Worm (Caenorhabditis elegans) whole organism, L1 larva: ENCODE data around the gene srw-84.

Experiments used
- C16A3.4 ChIP-seq: fragments of 150-350 bp; optimal IDR thresholded peaks from 2 replicates; lab custom pipeline; 2014; ENCODE audit warnings: missing biosample characterization, missing genetic modification characterization
- C34B4.2 ChIP-seq: sonication (generic microtip); optimal IDR thresholded peaks from 2 replicates; lab custom pipeline; 2017; ENCODE audit warnings: mild to moderate bottlenecking, missing genetic modification characterization, missing compliant biosample characterization
- F16B12.6 ChIP-seq: fragments of 150-350 bp; optimal IDR thresholded peaks from 2 replicates; lab custom pipeline; 2014; ENCODE audit warnings: missing biosample characterization, missing genetic modification characterization
- Y116A8C.19 ChIP-seq: sonication (generic microtip); optimal IDR thresholded peaks from 2 replicates; lab custom pipeline; 2016; ENCODE audit warnings: missing compliant biosample characterization, missing genetic modification characterization, borderline replicate concordance
- aly-2 ChIP-seq: fragments of 150-350 bp; optimal IDR thresholded peaks from 2 replicates; lab custom pipeline; 2014; ENCODE audit warnings: missing biosample characterization, missing genetic modification characterization
- blmp-1 ChIP-seq: fragments of 150-350 bp; optimal IDR thresholded peaks from 2 replicates; lab custom pipeline; 2014; ENCODE audit warnings: missing biosample characterization, missing genetic modification characterization
- ceh-8 ChIP-seq: fragments of 200-800 bp; sonication (Bioruptor generic); optimal IDR thresholded peaks from 2 replicates; lab custom pipeline; 2018; ENCODE audit warnings: mild to moderate bottlenecking, missing genetic modification characterization, moderate library complexity, missing compliant biosample characterization
- ceh-90 ChIP-seq: sonication (generic microtip); optimal IDR thresholded peaks from 2 replicates; lab custom pipeline; 2016; ENCODE audit warnings: missing genetic modification characterization, missing compliant biosample characterization
- ces-1 ChIP-seq: fragments of 150-350 bp; optimal IDR thresholded peaks from 2 replicates; lab custom pipeline; 2014; ENCODE audit warnings: missing biosample characterization, missing genetic modification reagents, missing genetic modification characterization
- dpl-1 ChIP-seq, 3 experiments: fragments of 150-350 bp in 2 of 3; sonication (generic microtip) in 1 of 3; optimal IDR thresholded peaks; 2 replicates each; lab custom pipeline; 2014 to 2017; ENCODE audit warnings: missing biosample characterization in 3 of 3, missing genetic modification characterization in 3 of 3, missing genetic modification reagents in 3 of 3
- efl-1 ChIP-seq, 4 experiments: fragments of 150-350 bp; optimal IDR thresholded peaks in 3 of 4; peaks in 1 of 4; 1 replicate in 1 of 4; 2 replicates in 3 of 4; lab custom pipeline; 2014; ENCODE audit warnings: missing biosample characterization in 2 of 4, missing genetic modification characterization in 2 of 4, missing genetic modification reagents in 2 of 4
- efl-3 ChIP-seq: fragments of 200-800 bp; sonication (Bioruptor generic); optimal IDR thresholded peaks from 2 replicates; lab custom pipeline; 2018; ENCODE audit warnings: mild to moderate bottlenecking, missing genetic modification characterization, missing compliant biosample characterization
- egl-13 ChIP-seq: sonication (generic microtip); optimal IDR thresholded peaks from 2 replicates; lab custom pipeline; 2016; ENCODE audit warnings: missing genotype, missing genetic modification reagents, missing genetic modification characterization, missing compliant biosample characterization
- elt-2 ChIP-seq: sonication (generic microtip); optimal IDR thresholded peaks from 2 replicates; lab custom pipeline; 2016; ENCODE audit warnings: missing genetic modification characterization, mild to moderate bottlenecking, inconsistent platforms, missing compliant biosample characterization, missing genetic modification reagents
- ets-5 ChIP-seq: fragments of 200-800 bp; sonication (Bioruptor generic); IDR thresholded peaks from 2 replicates; pipeline ENCODE4 v1.3.6; 2022; ENCODE audit warnings: missing genetic modification characterization, missing compliant biosample characterization
- fkh-10 ChIP-seq: sonication (generic microtip); optimal IDR thresholded peaks from 2 replicates; lab custom pipeline; 2017; ENCODE audit warnings: missing biosample characterization, missing genetic modification reagents, missing genetic modification characterization
- grh-1 ChIP-seq: fragments of 200-800 bp; sonication (Bioruptor generic); IDR thresholded peaks from 2 replicates; pipeline ENCODE4 v1.3.6; 2022; ENCODE audit warnings: missing genetic modification reagents, missing genetic modification characterization, missing compliant biosample characterization
- hlh-4 ChIP-seq: sonication (generic microtip); optimal IDR thresholded peaks from 2 replicates; lab custom pipeline; 2016; ENCODE audit warnings: mild to moderate bottlenecking, missing genetic modification characterization, missing compliant biosample characterization
- isw-1 ChIP-seq: fragments of 200-800 bp; sonication (Bioruptor generic); IDR thresholded peaks from 2 replicates; pipeline ENCODE4 v1.3.6; 2022; ENCODE audit warnings: missing genetic modification characterization, missing compliant biosample characterization
- jun-1 ChIP-seq: fragments of 150-350 bp; optimal IDR thresholded peaks from 2 replicates; lab custom pipeline; 2014; ENCODE audit warnings: missing biosample characterization, missing genetic modification reagents, missing genetic modification characterization
- lin-13 ChIP-seq: fragments of 150-350 bp; optimal IDR thresholded peaks from 2 replicates; lab custom pipeline; 2014; ENCODE audit warnings: missing biosample characterization, missing genetic modification reagents, missing genetic modification characterization
- lin-14 ChIP-seq: fragments of 200-800 bp; sonication (Bioruptor generic); optimal IDR thresholded peaks from 2 replicates; lab custom pipeline; 2018; ENCODE audit warnings: mild to moderate bottlenecking, missing genetic modification characterization, moderate library complexity, missing compliant biosample characterization
- lsy-2 ChIP-seq, 2 experiments: fragments of 150-350 bp; optimal IDR thresholded peaks; 2 replicates each; lab custom pipeline; 2014; ENCODE audit warnings: missing biosample characterization in 2 of 2, missing genetic modification characterization in 2 of 2
- mab-9 ChIP-seq: fragments of 200-800 bp; sonication (Bioruptor generic); IDR thresholded peaks from 2 replicates; pipeline ENCODE4 v1.3.6; 2022; ENCODE audit warnings: missing genetic modification reagents, missing genetic modification characterization, missing compliant biosample characterization
- mef-2 ChIP-seq: fragments of 150-350 bp; optimal IDR thresholded peaks from 2 replicates; lab custom pipeline; 2014; ENCODE audit warnings: missing biosample characterization, missing genetic modification characterization
- mep-1 ChIP-seq: fragments of 150-350 bp; optimal IDR thresholded peaks from 2 replicates; lab custom pipeline; 2014; ENCODE audit warnings: missing biosample characterization, missing genetic modification characterization
- nhr-19 ChIP-seq: fragments of 200-800 bp; sonication (Bioruptor generic); conservative IDR thresholded peaks from 2 replicates; pipeline ENCODE4 v1.3.6; 2022; ENCODE audit warnings: missing genetic modification characterization, missing compliant biosample characterization
- nhr-237 ChIP-seq: fragments of 150-350 bp; optimal IDR thresholded peaks from 2 replicates; lab custom pipeline; 2014; ENCODE audit warnings: missing biosample characterization, missing genetic modification characterization
- nhr-71 ChIP-seq: sonication (generic microtip); optimal IDR thresholded peaks from 2 replicates; lab custom pipeline; 2016; ENCODE audit warnings: mild to moderate bottlenecking, missing genetic modification characterization, moderate library complexity, missing compliant biosample characterization
- nhr-76 ChIP-seq: sonication (generic microtip); optimal IDR thresholded peaks from 2 replicates; lab custom pipeline; 2017; ENCODE audit warnings: missing biosample characterization, missing genetic modification characterization
- nhr-77 ChIP-seq: fragments of 150-350 bp; optimal IDR thresholded peaks from 2 replicates; lab custom pipeline; 2014; ENCODE audit warnings: missing biosample characterization, missing genetic modification characterization
- nhr-85 ChIP-seq: sonication (generic microtip); peaks from one replicate; lab custom pipeline; 2016; ENCODE audit warnings: missing genetic modification characterization, inconsistent platforms, missing compliant biosample characterization
- pqm-1 ChIP-seq: sonication (generic microtip); optimal IDR thresholded peaks from 3 replicates; lab custom pipeline; 2017; ENCODE audit warnings: missing biosample characterization, missing genetic modification characterization
- snpc-4 ChIP-seq: fragments of 150-350 bp; optimal IDR thresholded peaks from 2 replicates; lab custom pipeline; 2014; ENCODE audit warnings: missing biosample characterization, missing genetic modification characterization
- snu-23 ChIP-seq: sonication (generic microtip); optimal IDR thresholded peaks from 2 replicates; lab custom pipeline; 2016; ENCODE audit warnings: missing genetic modification characterization, missing compliant biosample characterization
- tbx-2 ChIP-seq: sonication (generic microtip); optimal IDR thresholded peaks from 2 replicates; lab custom pipeline; 2016; ENCODE audit warnings: missing genetic modification characterization, missing compliant biosample characterization
- tlp-1 ChIP-seq: fragments of 150-350 bp; optimal IDR thresholded peaks from 2 replicates; lab custom pipeline; 2014; ENCODE audit warnings: missing biosample characterization, missing genetic modification characterization
- unc-130 ChIP-seq: fragments of 150-350 bp; optimal IDR thresholded peaks from 2 replicates; lab custom pipeline; 2017; ENCODE audit warnings: missing biosample characterization, missing genetic modification characterization, inconsistent platforms
- unc-30 ChIP-seq: sonication (generic microtip); optimal IDR thresholded peaks from 2 replicates; lab custom pipeline; 2017; ENCODE audit warnings: missing biosample characterization, missing genetic modification characterization
- ztf-4 ChIP-seq: fragments of 150-350 bp; optimal IDR thresholded peaks from 2 replicates; lab custom pipeline; 2014; ENCODE audit warnings: missing biosample characterization, missing genetic modification characterization

srw-84 gene

ce11 chrV:19370189-19370588, 10.9 kb upstream of the srw-84 start, which contains the start of gene Y43F8A.1:
Gene Y43F8A.1 (plus strand): TSS chrV:19370489.
- TF ChIP-seq hlh-4 (tag; lab: Kevin White, UChicago) (no peak), C16A3.4 (no peak)

ce11 chrV:19371253-19371652, 9.8 kb upstream of the srw-84 start, which contains the start of gene Y43F8A.2:
Gene Y43F8A.2 (plus strand): TSS chrV:19371553.
- TF ChIP-seq lsy-2 (tag; optimal IDR thresholded peaks at IDR 0.05; lab: Kevin White, UChicago) (no peak), unc-30 (tag; lab: Kevin White, UChicago) (no peak), fkh-10 (GFP tag; lab: Kevin White, UChicago) (no peak), ceh-90 (tag; lab: Kevin White, UChicago) (no peak), isw-1 (GFP tag; lab: Robert Waterston, UW) (no peak), blmp-1 (tag; lab: Kevin White, UChicago) (no peak), C34B4.2 (tag; lab: Kevin White, UChicago) (no peak), nhr-237 (no peak), F16B12.6 (tag; lab: Kevin White, UChicago) (no peak), jun-1 (tag; lab: Kevin White, UChicago) (no peak), nhr-19 (GFP tag; lab: Robert Waterston, UW) (no peak)
- TF ChIP-seq, all 84 proteins: peak for 0

ce11 chrV:19371777-19372176, 9.3 kb upstream of the srw-84 start:
- TF ChIP-seq tlp-1 (tag; lab: Kevin White, UChicago) (no peak), snpc-4 (tag; lab: Kevin White, UChicago) (no peak), pqm-1 (no peak), ztf-4 (tag; lab: Kevin White, UChicago) (no peak), nhr-237 (no peak), lin-13 (GFP tag; lab: Kevin White, UChicago) (no peak), lin-14 (no peak), aly-2 (tag; lab: Kevin White, UChicago) (no peak), lsy-2 (tag; optimal IDR thresholded peaks at IDR 0.05; lab: Kevin White, UChicago) (no peak), nhr-77 (tag; lab: Kevin White, UChicago) (no peak), snu-23 (no peak), nhr-71 (tag; lab: Kevin White, UChicago) (no peak), unc-130 (tag; lab: Kevin White, UChicago) (no peak), tbx-2 (tag; lab: Kevin White, UChicago) (no peak), mef-2 (tag; lab: Kevin White, UChicago) (no peak), efl-3 (GFP tag; lab: Kevin White, UChicago) (no peak), mep-1 (tag; lab: Kevin White, UChicago) (no peak), isw-1 (GFP tag; lab: Robert Waterston, UW) (no peak), nhr-76 (tag; lab: Kevin White, UChicago) (no peak)

ce11 chrV:19377014-19377494, 4.0 kb upstream of the srw-84 start, which contains the start of gene nceh-1:
Gene nceh-1 (plus strand): TSS chrV:19377444.
- no peak for TF ChIP-seq efl-1 (optimal IDR thresholded peaks at IDR 0.05; lab: Kevin White, UChicago)
- TF ChIP-seq efl-1 (GFP tag; optimal IDR thresholded peaks at IDR 0.05 in 1 of 2; lab: Kevin White, UChicago), result peak in 1 of 2 experiments; percentile 63
- TF ChIP-seq mef-2 (tag; lab: Kevin White, UChicago), result no peak
- TF ChIP-seq elt-2 (tag; lab: Kevin White, UChicago), result peak; percentile 80

- no peak for TF ChIP-seq ets-5 (GFP tag; lab: Robert Waterston, UW)
- no peak for TF ChIP-seq snpc-4 (tag; lab: Kevin White, UChicago)
- no peak for TF ChIP-seq pqm-1
- TF ChIP-seq grh-1 (GFP tag; lab: Robert Waterston, UW), result no peak
- TF ChIP-seq dpl-1 (GFP tag; optimal IDR thresholded peaks at IDR 0.05; lab: Kevin White, UChicago), result no peak
- TF ChIP-seq nhr-85, result no peak
- no peak for TF ChIP-seq C16A3.4
- no peak for TF ChIP-seq isw-1 (GFP tag; lab: Robert Waterston, UW)
- TF ChIP-seq Y116A8C.19 (tag; lab: Kevin White, UChicago), result no peak
- no peak for TF ChIP-seq nhr-71 (tag; lab: Kevin White, UChicago)
- TF ChIP-seq ceh-90 (tag; lab: Kevin White, UChicago), result no peak
- TF ChIP-seq mab-9, result no peak
- no peak for TF ChIP-seq ceh-8 (GFP tag; lab: Kevin White, UChicago)
- no peak for TF ChIP-seq ces-1 (GFP tag; lab: Kevin White, UChicago)
- no peak for TF ChIP-seq efl-3 (GFP tag; lab: Kevin White, UChicago)
- TF ChIP-seq egl-13 (tag; lab: Kevin White, UChicago), result no peak
- TF ChIP-seq fkh-10 (GFP tag; lab: Kevin White, UChicago), result no peak
- no peak for TF ChIP-seq aly-2 (tag; lab: Kevin White, UChicago)
- TF ChIP-seq unc-30 (tag; lab: Kevin White, UChicago), result no peak
Measured at ce11 chrV:19390029-19390428, 9.0 kb downstream of the srw-84 start, which contains the start of gene slcr-46.2. Gene slcr-46.2 (minus strand): TSS chrV:19390129.
